Fruit fly (Drosophila melanogaster) whole organism, embryonic: Measurements from ENCODE around the gene Paics.

Experiments used
- Awh ChIP-seq: fragments of 200-800 bp; sonication (Bioruptor generic); IDR thresholded peaks from 2 replicates; pipeline ENCODE4, ENCODE4 v1.3.6; 2022; ENCODE audit warnings: missing biosample characterization, missing genetic modification characterization
- CG10462 ChIP-seq: fragments of 200-800 bp; sonication (Bioruptor generic); optimal IDR thresholded peaks from 2 replicates; lab custom pipeline; 2016; ENCODE audit warnings: missing biosample characterization, missing genetic modification characterization
- CG14050 ChIP-seq: fragments of 200-800 bp; sonication (Bioruptor generic); IDR thresholded peaks from 3 replicates; pipeline ENCODE4 v1.3.6; 2022; ENCODE audit warnings: missing biosample characterization, missing genetic modification characterization
- CG14860 ChIP-seq: fragments of 200-800 bp; sonication (Bioruptor generic); IDR thresholded peaks from 3 replicates; pipeline ENCODE4 v1.3.6; 2022; ENCODE audit warnings: missing biosample characterization, missing genetic modification characterization; ENCODE audit not compliant: partially characterized antibody
- CG1529 ChIP-seq: fragments of 200-800 bp; sonication (Bioruptor generic); optimal IDR thresholded peaks from 3 replicates; lab custom pipeline; 2018; ENCODE audit warnings: missing biosample characterization, missing genetic modification characterization
- CG15696 ChIP-seq: fragments of 200-800 bp; sonication (Bioruptor generic); optimal IDR thresholded peaks from 2 replicates; lab custom pipeline; 2019; ENCODE audit warnings: missing biosample characterization, mild to moderate bottlenecking, missing genetic modification characterization, moderate library complexity
- CG17361 ChIP-seq: fragments of 200-800 bp; sonication (Bioruptor generic); IDR thresholded peaks from 3 replicates; pipeline ENCODE4 v1.3.6; 2022; ENCODE audit warnings: missing biosample characterization, missing genetic modification characterization
- CG17829 ChIP-seq: fragments of 200-800 bp; optimal IDR thresholded peaks from 2 replicates; lab custom pipeline; 2019; ENCODE audit warnings: missing biosample characterization, mild to moderate bottlenecking, missing genetic modification characterization, moderate library complexity
- CG2120 ChIP-seq: fragments of 200-800 bp; sonication (Bioruptor generic); optimal IDR thresholded peaks from 3 replicates; lab custom pipeline; 2016; ENCODE audit warnings: missing biosample characterization, missing genetic modification characterization
- CG2678 ChIP-seq: fragments of 200-800 bp; sonication (Bioruptor generic); optimal IDR thresholded peaks from 3 replicates; lab custom pipeline; 2019; ENCODE audit warnings: missing biosample characterization, mild to moderate bottlenecking, missing genetic modification characterization, moderate library complexity
- CG31365 ChIP-seq: fragments of 200-800 bp; sonication (Bioruptor generic); optimal IDR thresholded peaks from 2 replicates; lab custom pipeline; 2018; ENCODE audit warnings: missing biosample characterization, mild to moderate bottlenecking, missing genetic modification characterization
- CG31388 ChIP-seq: fragments of 200-800 bp; sonication (Bioruptor generic); optimal IDR thresholded peaks from 2 replicates; lab custom pipeline; 2016; ENCODE audit warnings: missing biosample characterization, missing genetic modification characterization
- CG31441 ChIP-seq: fragments of 200-800 bp; sonication (Bioruptor generic); IDR thresholded peaks from 2 replicates; pipeline ENCODE4 v1.3.6; 2022; ENCODE audit warnings: missing biosample characterization, missing genetic modification characterization
- CG33213 ChIP-seq: fragments of 200-800 bp; sonication (Bioruptor generic); optimal IDR thresholded peaks from 3 replicates; lab custom pipeline; 2016; ENCODE audit warnings: missing biosample characterization, missing genetic modification characterization
- CG3838 ChIP-seq: fragments of 200-800 bp; sonication (Bioruptor generic); optimal IDR thresholded peaks from 3 replicates; lab custom pipeline; 2016; ENCODE audit warnings: missing biosample characterization, missing genetic modification characterization
- CG4404 ChIP-seq: fragments of 200-800 bp; sonication (Bioruptor generic); IDR thresholded peaks from 2 replicates; pipeline ENCODE4 v1.3.6; 2022; ENCODE audit warnings: missing biosample characterization, missing genetic modification characterization
- CG4730 ChIP-seq: fragments of 200-800 bp; sonication (Bioruptor generic); IDR thresholded peaks from 2 replicates; pipeline ENCODE4 v1.3.6; 2022; ENCODE audit warnings: missing biosample characterization, missing genetic modification characterization
- CG5245 ChIP-seq: fragments of 200-800 bp; sonication (Bioruptor generic); optimal IDR thresholded peaks from 3 replicates; lab custom pipeline; 2016; ENCODE audit warnings: missing biosample characterization, missing genetic modification characterization
- CG6254 ChIP-seq: fragments of 200-800 bp; sonication (Bioruptor generic); optimal IDR thresholded peaks from 3 replicates; lab custom pipeline; 2017; ENCODE audit warnings: mild to moderate bottlenecking, missing biosample characterization, missing genetic modification reagents, missing genetic modification characterization
- CG7372 ChIP-seq: fragments of 200-800 bp; sonication (Bioruptor generic); IDR thresholded peaks from 2 replicates; pipeline ENCODE4 v1.3.6; 2022; ENCODE audit warnings: missing biosample characterization, missing genetic modification characterization
- CG9727 ChIP-seq: fragments of 200-800 bp; sonication (Bioruptor generic); optimal IDR thresholded peaks from 3 replicates; lab custom pipeline; 2017; ENCODE audit warnings: missing biosample characterization, mild to moderate bottlenecking, missing genetic modification characterization
- CG9876 ChIP-seq: fragments of 200-800 bp; sonication (Bioruptor generic); optimal IDR thresholded peaks from 2 replicates; lab custom pipeline; 2016; ENCODE audit warnings: missing biosample characterization, missing genetic modification characterization
- D ChIP-seq, 2 experiments: fragments of 200-800 bp in 1 of 2; fragments of >200 bp in 1 of 2; sonication (Bioruptor generic) in 1 of 2; optimal IDR thresholded peaks; 2 replicates in 1 of 2; 3 replicates in 1 of 2; lab custom pipeline; 2017; ENCODE audit warnings: mild to moderate bottlenecking in 1 of 2, missing biosample characterization in 1 of 2, missing genetic modification characterization in 1 of 2, missing genetic modification reagents in 1 of 2
- Dip2 ChIP-seq: fragments of 200-800 bp; sonication (Bioruptor generic); IDR thresholded peaks from 2 replicates; pipeline ENCODE4 v1.3.6; 2022; ENCODE audit warnings: missing biosample characterization, missing genetic modification characterization
- Dref ChIP-seq: fragments of 200-800 bp; sonication (Bioruptor generic); IDR thresholded peaks from 2 replicates; pipeline ENCODE4 v1.3.6; 2022; ENCODE audit warnings: missing biosample characterization, missing genetic modification characterization
- Fer3 ChIP-seq: fragments of 200-800 bp; sonication (Bioruptor generic); optimal IDR thresholded peaks from 2 replicates; lab custom pipeline; 2018; ENCODE audit warnings: missing biosample characterization, mild to moderate bottlenecking, missing genetic modification characterization, moderate library complexity
- HLH3B ChIP-seq: fragments of 200-800 bp; sonication (Bioruptor generic); IDR thresholded peaks from 2 replicates; pipeline ENCODE4 v1.3.6; 2022; ENCODE audit warnings: missing biosample characterization, missing genetic modification characterization
- MTF-1 ChIP-seq: fragments of 200-800 bp; sonication (Bioruptor generic); optimal IDR thresholded peaks from 2 replicates; lab custom pipeline; 2018; ENCODE audit warnings: missing biosample characterization, mild to moderate bottlenecking, missing genetic modification characterization, borderline replicate concordance
- Mes4 ChIP-seq: fragments of 200-800 bp; sonication (Bioruptor generic); optimal IDR thresholded peaks from 2 replicates; lab custom pipeline; 2016; ENCODE audit warnings: missing biosample characterization, missing genetic modification characterization
- NfI ChIP-seq: fragments of 200-800 bp; sonication (Bioruptor generic); optimal IDR thresholded peaks from 3 replicates; lab custom pipeline; 2018; ENCODE audit warnings: missing biosample characterization, mild to moderate bottlenecking, missing genetic modification characterization, moderate library complexity
- Oaz ChIP-seq: fragments of 200-800 bp; sonication (Bioruptor generic); IDR thresholded peaks from 2 replicates; pipeline ENCODE4 v1.3.6; 2022; ENCODE audit warnings: missing biosample characterization, missing genetic modification characterization
- Poxn ChIP-seq: fragments of 200-800 bp; sonication (Bioruptor generic); IDR thresholded peaks from 2 replicates; pipeline ENCODE4 v1.3.6; 2022; ENCODE audit warnings: missing biosample characterization, missing genetic modification characterization
- Xrp1 ChIP-seq: fragments of 200-800 bp; sonication (Bioruptor generic); IDR thresholded peaks from 2 replicates; pipeline ENCODE4 v1.3.6; 2022; ENCODE audit warnings: missing biosample characterization, missing genetic modification characterization
- abd-A ChIP-seq: fragments of 200-800 bp; sonication (Bioruptor generic); optimal IDR thresholded peaks from 3 replicates; lab custom pipeline; 2019; ENCODE audit warnings: missing biosample characterization, mild to moderate bottlenecking, missing genetic modification characterization, moderate library complexity
- amos ChIP-seq: fragments of 200-800 bp; sonication (Bioruptor generic); IDR thresholded peaks from 2 replicates; pipeline ENCODE4 v1.3.6; 2022; ENCODE audit warnings: missing biosample characterization, missing genetic modification characterization; ENCODE audit not compliant: partially characterized antibody
- chinmo ChIP-seq: fragments of 200-800 bp; sonication (Bioruptor generic); IDR thresholded peaks from 4 replicates; pipeline ENCODE4 v1.3.6; 2022; ENCODE audit warnings: missing biosample characterization, missing genetic modification characterization; ENCODE audit not compliant: partially characterized antibody
- crc ChIP-seq: fragments of 200-800 bp; sonication (Bioruptor generic); optimal IDR thresholded peaks from 2 replicates; lab custom pipeline; 2016; ENCODE audit warnings: missing biosample characterization, missing genetic modification characterization
- gem ChIP-seq: fragments of 200-800 bp; sonication (Bioruptor generic); optimal IDR thresholded peaks from 2 replicates; lab custom pipeline; 2019; ENCODE audit warnings: missing biosample characterization, mild to moderate bottlenecking, missing genetic modification characterization, moderate library complexity
- gfzf ChIP-seq: fragments of 200-800 bp; sonication (Bioruptor generic); optimal IDR thresholded peaks from 2 replicates; lab custom pipeline; 2016; ENCODE audit warnings: missing biosample characterization, mild to moderate bottlenecking, missing genetic modification characterization, moderate library complexity
- gt ChIP-seq: fragments of 200-800 bp; sonication (Bioruptor generic); IDR thresholded peaks from 2 replicates; pipeline ENCODE4 v1.3.6; 2022; ENCODE audit warnings: missing biosample characterization, missing genetic modification characterization
- h ChIP-seq: fragments of >200 bp; optimal IDR thresholded peaks from 2 replicates; lab custom pipeline; 2017
- inv ChIP-seq: fragments of 200-800 bp; sonication (Bioruptor generic); IDR thresholded peaks from 2 replicates; pipeline ENCODE4 v1.3.6; 2022; ENCODE audit warnings: missing biosample characterization, missing genetic modification characterization; ENCODE audit not compliant: partially characterized antibody
- kni ChIP-seq: fragments of 200-800 bp; sonication (Bioruptor generic); optimal IDR thresholded peaks from 3 replicates; lab custom pipeline; 2017; ENCODE audit warnings: mild to moderate bottlenecking, missing biosample characterization, missing genetic modification reagents, missing genetic modification characterization
- lilli ChIP-seq: fragments of 200-800 bp; sonication (Bioruptor generic); optimal IDR thresholded peaks from 3 replicates; lab custom pipeline; 2016; ENCODE audit warnings: missing biosample characterization, missing genetic modification characterization
- maf-S ChIP-seq: fragments of 200-800 bp; sonication (Bioruptor generic); optimal IDR thresholded peaks from 2 replicates; lab custom pipeline; 2016; ENCODE audit warnings: missing biosample characterization, missing genetic modification characterization
- otp ChIP-seq: fragments of 200-800 bp; sonication (Bioruptor generic); IDR thresholded peaks from 3 replicates; pipeline ENCODE4, ENCODE4 v1.3.6; 2022; ENCODE audit warnings: missing biosample characterization, missing genetic modification characterization
- ssp ChIP-seq: fragments of 200-800 bp; sonication (Bioruptor generic); IDR thresholded peaks from 2 replicates; pipeline ENCODE4 v1.3.6; 2022; ENCODE audit warnings: missing biosample characterization, missing genetic modification characterization
- toy ChIP-seq: fragments of 200-800 bp; sonication (Bioruptor generic); IDR thresholded peaks from 2 replicates; pipeline ENCODE4 v1.3.6; 2022; ENCODE audit warnings: missing biosample characterization, missing genetic modification characterization
- zfh1 ChIP-seq: fragments of 200-800 bp; sonication (Bioruptor generic); IDR thresholded peaks from 3 replicates; pipeline ENCODE4 v1.3.6; 2022; ENCODE audit warnings: missing biosample characterization, missing genetic modification characterization
- zfh2 ChIP-seq: fragments of 200-800 bp; sonication (Bioruptor generic); optimal IDR thresholded peaks from 2 replicates; lab custom pipeline; 2016; ENCODE audit warnings: missing biosample characterization, missing genetic modification characterization

The Paics gene

DNA sequence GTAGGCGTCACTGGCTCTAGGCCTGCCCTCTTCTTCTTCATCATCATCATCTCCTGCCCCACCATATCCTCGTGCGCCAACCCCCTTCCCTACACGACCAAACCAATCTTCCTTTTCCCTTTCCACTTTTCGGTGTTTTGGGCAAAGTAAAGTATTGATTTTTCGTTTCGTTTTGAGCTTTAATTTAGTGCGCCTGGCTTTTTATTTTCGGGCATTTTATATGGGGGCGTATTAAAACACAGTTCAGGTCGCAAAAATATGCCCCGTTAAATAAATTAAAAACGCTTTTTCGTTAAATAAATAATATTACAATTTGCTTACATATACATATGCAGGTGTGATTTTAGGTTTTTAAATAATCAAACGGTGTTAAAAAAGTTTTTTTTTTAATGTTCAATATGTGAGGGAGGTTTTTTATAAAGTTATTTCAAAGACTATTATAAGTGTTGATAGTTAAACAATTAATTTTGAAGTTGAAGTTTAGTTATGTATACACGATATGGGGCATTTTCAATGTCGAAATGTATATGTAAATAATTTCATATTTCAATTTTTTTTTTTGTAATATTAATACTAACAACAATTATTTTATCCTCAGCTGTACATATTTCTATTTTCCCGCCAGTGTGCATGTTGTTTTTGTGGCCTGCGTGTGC, 22.6 kb downstream of the Paics start (continued):
- peak; percentile 60 for TF ChIP-seq Fer3
- TF ChIP-seq lilli: peak; percentile 14
- no peak for TF ChIP-seq chinmo (GFP tag; lab: Robert Waterston, UW)
- TF ChIP-seq CG2678 (tag; lab: Kevin White, UChicago): peak; percentile 92
- TF ChIP-seq Awh (GFP tag; lab: Robert Waterston, UW): peak; percentile 32; the same call in 1 of the 2 replicates
- TF ChIP-seq CG17829: peak; percentile 76
- no peak for TF ChIP-seq CG31365 (tag; lab: Kevin White, UChicago)
- TF ChIP-seq Poxn (GFP tag; lab: Robert Waterston, UW): no peak
- no peak for TF ChIP-seq Dip2
- TF ChIP-seq CG31388 (GFP tag; lab: Kevin White, UChicago): peak; percentile 9
- no peak for TF ChIP-seq maf-S
- no peak for TF ChIP-seq otp (GFP tag; lab: Robert Waterston, UW)
- no peak for TF ChIP-seq toy (GFP tag; lab: Robert Waterston, UW)
- TF ChIP-seq CG17361: peak; percentile 95
- TF ChIP-seq CG33213 (GFP tag; lab: Kevin White, UChicago): no peak
- TF ChIP-seq zfh2: no peak
- peak; percentile 68 for TF ChIP-seq Xrp1 (GFP tag; lab: Robert Waterston, UW)
- TF ChIP-seq CG10462 (GFP tag; lab: Kevin White, UChicago): peak; percentile 20
- TF ChIP-seq amos (GFP tag; lab: Robert Waterston, UW): no peak
- no peak for TF ChIP-seq CG7372 (GFP tag; lab: Robert Waterston, UW)
- TF ChIP-seq CG14050: 0 out of 3 replicates have a peak, but pooled peaks have one; percentile 27
- peak; percentile 92 for TF ChIP-seq gem (tag; lab: Kevin White, UChicago)
- TF ChIP-seq CG5245 (GFP tag; lab: Kevin White, UChicago): no peak
- TF ChIP-seq CG14860 (GFP tag; lab: Robert Waterston, UW): no peak
- TF ChIP-seq gt: no peak
- TF ChIP-seq CG31441: peak; percentile 87
- no peak for TF ChIP-seq Mes4 (GFP tag; lab: Kevin White, UChicago)
- no peak for TF ChIP-seq Dref (GFP tag; lab: Robert Waterston, UW)
- TF ChIP-seq CG6254 (GFP tag; lab: Kevin White, UChicago): peak; percentile 19
- no peak for TF ChIP-seq h (lab: Kevin White, UChicago)
- TF ChIP-seq MTF-1 (GFP tag; lab: Kevin White, UChicago): no peak
- TF ChIP-seq zfh1 (GFP tag; lab: Robert Waterston, UW): peak; percentile 38; the same call in 1 of the 3 replicates
- no peak for TF ChIP-seq CG15696 (tag; lab: Kevin White, UChicago)
- TF ChIP-seq kni (GFP tag; lab: Kevin White, UChicago): no peak
- no peak for TF ChIP-seq ssp
- 0 out of 2 replicates have a peak, but pooled peaks have one; percentile 15 for TF ChIP-seq Oaz (GFP tag; lab: Robert Waterston, UW)
- peak; percentile 71 for TF ChIP-seq CG2120 (GFP tag; lab: Kevin White, UChicago)
- TF ChIP-seq CG9876: no peak
- no peak for TF ChIP-seq CG4404
- no peak for TF ChIP-seq D (optimal IDR thresholded peaks at IDR 0.05; lab: Kevin White, UChicago)
- peak; percentile 73 for TF ChIP-seq D (GFP tag; optimal IDR thresholded peaks at IDR 0.05; lab: Kevin White, UChicago)
- TF ChIP-seq abd-A (tag; lab: Kevin White, UChicago): no peak
- TF ChIP-seq HLH3B (GFP tag; lab: Robert Waterston, UW): peak; percentile 59
- no peak for TF ChIP-seq CG3838 (GFP tag; lab: Kevin White, UChicago)
- peak; percentile 45 for TF ChIP-seq NfI
- no peak for TF ChIP-seq crc (GFP tag; lab: Kevin White, UChicago)
- no peak for TF ChIP-seq inv (GFP tag; lab: Robert Waterston, UW)
- TF ChIP-seq gfzf (GFP tag; lab: Kevin White, UChicago): no peak
- peak; percentile 86 for TF ChIP-seq CG9727 (GFP tag; lab: Kevin White, UChicago)
- TF ChIP-seq CG4730 (GFP tag; lab: Robert Waterston, UW): 0 out of 2 replicates have a peak, but pooled peaks have one; percentile 18
- TF ChIP-seq CG1529: peak; percentile 54
